Fruit fly (Drosophila melanogaster) whole organism, embryonic: ENCODE measurements around the gene CG3652.
A peak's percentile ranks its signal among the peaks of the same experiment; 100 is the strongest.

ENCODE experiments used
- CG10267 ChIP-seq: fragments of 200-800 bp; sonication (Bioruptor generic); optimal IDR thresholded peaks from 2 replicates; lab custom pipeline; 2018; ENCODE audit warnings: missing biosample characterization, mild to moderate bottlenecking, missing genetic modification characterization, moderate library complexity
- CG12659 ChIP-seq: fragments of 200-800 bp; sonication (Bioruptor generic); optimal IDR thresholded peaks from 3 replicates; lab custom pipeline; 2017; ENCODE audit warnings: mild to moderate bottlenecking, missing biosample characterization, missing genetic modification reagents, missing genetic modification characterization
- CG12769 ChIP-seq: fragments of 200-800 bp; sonication (Bioruptor generic); optimal IDR thresholded peaks from 2 replicates; lab custom pipeline; 2019; ENCODE audit warnings: missing biosample characterization, mild to moderate bottlenecking, missing genetic modification characterization, moderate library complexity
- CG13296 ChIP-seq: fragments of 200-800 bp; sonication (Bioruptor generic); optimal IDR thresholded peaks from 3 replicates; lab custom pipeline; 2018; ENCODE audit warnings: missing biosample characterization, mild to moderate bottlenecking, missing genetic modification characterization
- CG13624 ChIP-seq: fragments of 200-800 bp; sonication (Bioruptor generic); optimal IDR thresholded peaks from 2 replicates; lab custom pipeline; 2016; ENCODE audit warnings: missing biosample characterization, missing genetic modification characterization
- CG13894 ChIP-seq: fragments of 200-800 bp; sonication (Bioruptor generic); optimal IDR thresholded peaks from 3 replicates; lab custom pipeline; 2018; ENCODE audit warnings: missing biosample characterization, mild to moderate bottlenecking, missing genetic modification characterization, moderate library complexity
- CG15514 ChIP-seq: fragments of 200-800 bp; sonication (Bioruptor generic); optimal IDR thresholded peaks from 3 replicates; lab custom pipeline; 2017; ENCODE audit warnings: missing biosample characterization, missing genetic modification characterization, mild to moderate bottlenecking, moderate library complexity, missing genetic modification reagents
- CG15601 ChIP-seq: fragments of 200-800 bp; sonication (Bioruptor generic); optimal IDR thresholded peaks from 3 replicates; lab custom pipeline; 2019; ENCODE audit warnings: missing biosample characterization, mild to moderate bottlenecking, missing genetic modification characterization, moderate library complexity
- CG15696 ChIP-seq: fragments of 200-800 bp; sonication (Bioruptor generic); optimal IDR thresholded peaks from 2 replicates; lab custom pipeline; 2019; ENCODE audit warnings: missing biosample characterization, mild to moderate bottlenecking, missing genetic modification characterization, moderate library complexity
- CG16813 ChIP-seq: fragments of 200-800 bp; sonication (Bioruptor generic); IDR thresholded peaks from 3 replicates; pipeline ENCODE4 v1.3.6; 2022; ENCODE audit warnings: missing biosample characterization, missing genetic modification characterization; ENCODE audit not compliant: partially characterized antibody
- CG17361 ChIP-seq: fragments of 200-800 bp; sonication (Bioruptor generic); IDR thresholded peaks from 3 replicates; pipeline ENCODE4 v1.3.6; 2022; ENCODE audit warnings: missing biosample characterization, missing genetic modification characterization
- CG2120 ChIP-seq: fragments of 200-800 bp; sonication (Bioruptor generic); optimal IDR thresholded peaks from 3 replicates; lab custom pipeline; 2016; ENCODE audit warnings: missing biosample characterization, missing genetic modification characterization
- CG31441 ChIP-seq: fragments of 200-800 bp; sonication (Bioruptor generic); IDR thresholded peaks from 2 replicates; pipeline ENCODE4 v1.3.6; 2022; ENCODE audit warnings: missing biosample characterization, missing genetic modification characterization
- CG4730 ChIP-seq: fragments of 200-800 bp; sonication (Bioruptor generic); IDR thresholded peaks from 2 replicates; pipeline ENCODE4 v1.3.6; 2022; ENCODE audit warnings: missing biosample characterization, missing genetic modification characterization
- CG4820 ChIP-seq: fragments of 200-800 bp; sonication (Bioruptor generic); optimal IDR thresholded peaks from 3 replicates; lab custom pipeline; 2016; ENCODE audit warnings: missing biosample characterization, missing genetic modification characterization
- CG8290 ChIP-seq, 3 experiments: fragments of 200-800 bp; sonication (Bioruptor generic); optimal IDR thresholded peaks; 2 replicates each; lab custom pipeline; 2016 to 2019; ENCODE audit warnings: missing biosample characterization in 3 of 3, missing genetic modification characterization in 3 of 3, mild to moderate bottlenecking in 2 of 3, moderate library complexity in 1 of 3
- Dek ChIP-seq: fragments of 200-800 bp; sonication (Bioruptor generic); optimal IDR thresholded peaks from 3 replicates; lab custom pipeline; 2019; ENCODE audit warnings: missing biosample characterization, mild to moderate bottlenecking, missing genetic modification characterization, moderate library complexity
- Dp ChIP-seq: fragments of 200-800 bp; sonication (Bioruptor generic); optimal IDR thresholded peaks from 2 replicates; lab custom pipeline; 2018; ENCODE audit warnings: missing biosample characterization, mild to moderate bottlenecking, missing genetic modification characterization, moderate library complexity
- E2f2 ChIP-seq: fragments of 200-800 bp; sonication (Bioruptor generic); IDR thresholded peaks from 2 replicates; pipeline ENCODE4 v1.3.6; 2022; ENCODE audit warnings: missing biosample characterization, missing genetic modification characterization
- Fer1 ChIP-seq: fragments of 200-800 bp; sonication (Bioruptor generic); optimal IDR thresholded peaks from 2 replicates; lab custom pipeline; 2017; ENCODE audit warnings: missing biosample characterization, mild to moderate bottlenecking, missing genetic modification characterization
- Lhr ChIP-seq: fragments of 200-800 bp; sonication (Bioruptor generic); optimal IDR thresholded peaks from 3 replicates; lab custom pipeline; 2017; ENCODE audit warnings: mild to moderate bottlenecking, missing biosample characterization, missing genetic modification reagents, missing genetic modification characterization
- MTF-1 ChIP-seq: fragments of 200-800 bp; sonication (Bioruptor generic); optimal IDR thresholded peaks from 2 replicates; lab custom pipeline; 2018; ENCODE audit warnings: missing biosample characterization, mild to moderate bottlenecking, missing genetic modification characterization, borderline replicate concordance
- Med ChIP-seq: fragments of 200-800 bp; sonication (Bioruptor generic); peaks from one replicate; lab custom pipeline; 2016; ENCODE audit warnings: missing biosample characterization, missing genetic modification characterization, mild to moderate bottlenecking, inconsistent platforms, moderate library complexity
- Opbp ChIP-seq: fragments of 200-800 bp; sonication (Bioruptor generic); IDR thresholded peaks from 3 replicates; pipeline ENCODE4 v1.3.6; 2022; ENCODE audit warnings: missing biosample characterization, missing genetic modification characterization; ENCODE audit not compliant: partially characterized antibody
- Rfx ChIP-seq: fragments of 200-800 bp; sonication (Bioruptor generic); IDR thresholded peaks from 2 replicates; pipeline ENCODE4 v1.3.6; 2022; ENCODE audit warnings: missing biosample characterization, missing genetic modification characterization
- Scr ChIP-seq: fragments of 200-800 bp; sonication (Bioruptor generic); IDR thresholded peaks from 2 replicates; pipeline ENCODE4 v1.3.6; 2022; ENCODE audit warnings: missing biosample characterization, missing genetic modification characterization; ENCODE audit not compliant: partially characterized antibody
- abd-A ChIP-seq: fragments of 200-800 bp; sonication (Bioruptor generic); optimal IDR thresholded peaks from 3 replicates; lab custom pipeline; 2019; ENCODE audit warnings: missing biosample characterization, mild to moderate bottlenecking, missing genetic modification characterization, moderate library complexity
- amos ChIP-seq: fragments of 200-800 bp; sonication (Bioruptor generic); IDR thresholded peaks from 2 replicates; pipeline ENCODE4 v1.3.6; 2022; ENCODE audit warnings: missing biosample characterization, missing genetic modification characterization; ENCODE audit not compliant: partially characterized antibody
- chinmo ChIP-seq: fragments of 200-800 bp; sonication (Bioruptor generic); IDR thresholded peaks from 4 replicates; pipeline ENCODE4 v1.3.6; 2022; ENCODE audit warnings: missing biosample characterization, missing genetic modification characterization; ENCODE audit not compliant: partially characterized antibody
- dmrt99B ChIP-seq: fragments of 200-800 bp; sonication (Bioruptor generic); optimal IDR thresholded peaks from 2 replicates; lab custom pipeline; 2018; ENCODE audit warnings: missing biosample characterization, mild to moderate bottlenecking, missing genetic modification characterization, moderate library complexity
- dpn ChIP-seq, 2 experiments: fragments of 200-800 bp; sonication (Bioruptor generic); optimal IDR thresholded peaks; 3 replicates each; lab custom pipeline; 2016; ENCODE audit warnings: missing biosample characterization in 2 of 2, missing genetic modification characterization in 2 of 2
- grau ChIP-seq: fragments of 200-800 bp; optimal IDR thresholded peaks from 3 replicates; lab custom pipeline; 2019; ENCODE audit warnings: missing biosample characterization, mild to moderate bottlenecking, missing genetic modification characterization, moderate library complexity
- insv ChIP-seq, 2 experiments: fragments of 200-800 bp; sonication (Bioruptor generic); optimal IDR thresholded peaks; 3 replicates each; lab custom pipeline; 2016 to 2018; ENCODE audit warnings: missing biosample characterization in 2 of 2, missing genetic modification characterization in 2 of 2
- lilli ChIP-seq: fragments of 200-800 bp; sonication (Bioruptor generic); optimal IDR thresholded peaks from 3 replicates; lab custom pipeline; 2016; ENCODE audit warnings: missing biosample characterization, missing genetic modification characterization
- onecut ChIP-seq: fragments of 200-800 bp; sonication (Bioruptor generic); IDR thresholded peaks from 2 replicates; pipeline ENCODE4 v1.3.6; 2022; ENCODE audit warnings: missing biosample characterization, missing genetic modification characterization
- pfk ChIP-seq: fragments of 200-800 bp; sonication (Bioruptor generic); optimal IDR thresholded peaks from 2 replicates; lab custom pipeline; 2018; ENCODE audit warnings: missing biosample characterization, mild to moderate bottlenecking, missing genetic modification characterization, moderate library complexity
- pita ChIP-seq: fragments of 200-800 bp; sonication (Bioruptor generic); optimal IDR thresholded peaks from 2 replicates; lab custom pipeline; 2017; ENCODE audit warnings: missing biosample characterization, mild to moderate bottlenecking, missing genetic modification characterization
- pros ChIP-seq: fragments of 200-800 bp; sonication (Bioruptor generic); optimal IDR thresholded peaks from 3 replicates; lab custom pipeline; 2019; ENCODE audit warnings: missing biosample characterization, mild to moderate bottlenecking, missing genetic modification characterization, moderate library complexity
- pzg ChIP-seq: fragments of 200-800 bp; sonication (Bioruptor generic); optimal IDR thresholded peaks from 3 replicates; lab custom pipeline; 2018; ENCODE audit warnings: missing biosample characterization, mild to moderate bottlenecking, missing genetic modification characterization, moderate library complexity
- run ChIP-seq: fragments of 200-800 bp; sonication (Bioruptor generic); optimal IDR thresholded peaks from 3 replicates; lab custom pipeline; 2018; ENCODE audit warnings: missing biosample characterization, mild to moderate bottlenecking, missing genetic modification characterization
- sug ChIP-seq: fragments of 200-800 bp; optimal IDR thresholded peaks from 2 replicates; lab custom pipeline; 2019; ENCODE audit warnings: missing biosample characterization, mild to moderate bottlenecking, missing genetic modification characterization, moderate library complexity
- trem ChIP-seq: fragments of 200-800 bp; optimal IDR thresholded peaks from 3 replicates; lab custom pipeline; 2019; ENCODE audit warnings: missing biosample characterization, mild to moderate bottlenecking, missing genetic modification characterization, moderate library complexity
- unc-4 ChIP-seq: fragments of 200-800 bp; sonication (Bioruptor generic); IDR thresholded peaks from 2 replicates; pipeline ENCODE4 v1.3.6; 2022; ENCODE audit warnings: missing biosample characterization, missing genetic modification characterization; ENCODE audit not compliant: partially characterized antibody
- vvl ChIP-seq: fragments of 200-800 bp; sonication (Bioruptor generic); IDR thresholded peaks from 2 replicates; pipeline ENCODE4 v1.3.6; 2022; ENCODE audit warnings: missing biosample characterization, missing genetic modification characterization
- zfh1 ChIP-seq: fragments of 200-800 bp; sonication (Bioruptor generic); IDR thresholded peaks from 3 replicates; pipeline ENCODE4 v1.3.6; 2022; ENCODE audit warnings: missing biosample characterization, missing genetic modification characterization

CG3652 gene

DNA sequence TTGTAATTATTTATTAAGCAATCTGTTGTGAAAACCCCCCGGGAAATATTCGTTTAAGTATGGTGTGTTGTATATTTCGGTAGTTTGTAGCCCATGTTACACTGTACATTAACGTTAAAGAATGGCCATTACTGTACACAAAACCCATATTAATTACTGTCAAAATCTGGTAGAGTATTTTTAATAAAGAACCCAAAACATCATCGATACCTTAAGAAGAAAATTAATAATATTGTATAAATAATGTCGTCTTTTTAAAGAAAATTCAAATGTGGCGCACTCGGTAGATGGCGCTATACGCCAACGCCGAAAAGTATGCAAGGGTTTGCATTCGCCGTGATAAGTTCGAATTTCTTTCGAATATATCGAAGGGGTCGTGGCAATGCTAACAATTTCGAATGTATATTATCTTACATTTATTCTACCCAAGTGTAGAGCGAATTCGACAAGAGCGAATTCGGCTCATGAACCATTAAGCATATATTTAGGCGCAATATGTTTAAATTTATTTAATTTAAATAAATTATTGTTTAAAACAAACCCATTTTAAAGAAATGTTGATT, 48.0 kb downstream of the CG3652 start (continued):
- TF ChIP-seq Fer1 (GFP tag; lab: Kevin White, UChicago) (peak; percentile 24), CG13624 (GFP tag; lab: Kevin White, UChicago) (peak; percentile 3), E2f2 (peak; percentile 94), MTF-1 (GFP tag; lab: Kevin White, UChicago) (no peak), Med (GFP tag; lab: Kevin White, UChicago) (peak; percentile 81), insv (GFP tag; optimal IDR thresholded peaks at IDR 0.05; lab: Kevin White, UChicago) (peak in 1 of 2 experiments; percentile 56), CG4820 (GFP tag; lab: Kevin White, UChicago) (peak; percentile 12), CG15696 (peak; percentile 32), CG12769 (tag; lab: Kevin White, UChicago) (no peak), chinmo (GFP tag; lab: Robert Waterston, UW) (peak; percentile 73; the same call in 1 of the 4 replicates), amos (GFP tag; lab: Robert Waterston, UW) (peak; percentile 72), CG13296 (no peak), CG31441 (GFP tag; lab: Robert Waterston, UW) (0 out of 2 replicates have a peak, but pooled peaks have one; percentile 8), pros (peak; percentile 92), Dp (peak; percentile 91), pita (GFP tag; lab: Kevin White, UChicago) (peak; percentile 92), CG13894 (peak; percentile 45), Scr (GFP tag; lab: Robert Waterston, UW) (peak; percentile 17; the same call in 1 of the 2 replicates), grau (tag; lab: Kevin White, UChicago) (peak; percentile 15), Lhr (GFP tag; lab: Kevin White, UChicago) (peak; percentile 77), zfh1 (GFP tag; lab: Robert Waterston, UW) (peak; percentile 45; the same call in 1 of the 3 replicates), Dek (tag; lab: Kevin White, UChicago) (peak; percentile 29), trem (tag; lab: Kevin White, UChicago) (peak; percentile 28), lilli (peak; percentile 32), sug (tag; lab: Kevin White, UChicago) (peak; percentile 46), unc-4 (GFP tag; lab: Robert Waterston, UW) (0 out of 2 replicates have a peak, but pooled peaks have one; percentile 27), CG15514 (peak; percentile 24), CG10267 (tag; lab: Kevin White, UChicago) (peak; percentile 39), dpn (GFP tag; optimal IDR thresholded peaks at IDR 0.05; lab: Kevin White, UChicago) (peak in 1 of 2 experiments; percentile 18), CG16813 (GFP tag; lab: Robert Waterston, UW) (peak; percentile 7; the same call in 1 of the 3 replicates), run (no peak), dmrt99B (tag; lab: Kevin White, UChicago) (no peak), CG12659 (GFP tag; lab: Kevin White, UChicago) (peak; percentile 8), onecut (GFP tag; lab: Robert Waterston, UW) (no peak), vvl (GFP tag; lab: Robert Waterston, UW) (peak; percentile 55), abd-A (peak; percentile 17), Rfx (GFP tag; lab: Robert Waterston, UW) (peak; percentile 26; the same call in 1 of the 2 replicates), Opbp (GFP tag; lab: Robert Waterston, UW) (peak; percentile 47; the same call in 1 of the 3 replicates), CG15601 (peak; percentile 58), pfk (GFP tag; lab: Kevin White, UChicago) (no peak), CG8290 (GFP tag; optimal IDR thresholded peaks at IDR 0.05; lab: Kevin White, UChicago) (peak; percentile 67), CG8290 (tag; optimal IDR thresholded peaks at IDR 0.05; lab: Kevin White, UChicago) (peak; percentile 63 to 99), CG17361 (GFP tag; lab: Robert Waterston, UW) (0 out of 3 replicates have a peak, but pooled peaks have one; percentile 26), CG4730 (GFP tag; lab: Robert Waterston, UW) (no peak), pzg (GFP tag; lab: Kevin White, UChicago) (peak; percentile 31), CG2120 (GFP tag; lab: Kevin White, UChicago) (peak; percentile 9)
